Fruit fly (Drosophila melanogaster) whole organism, embryonic: ENCODE data around the gene CG5290.
A peak's percentile ranks its signal among the peaks of the same experiment; 100 is the strongest.

Experiments used
- BEAF-32 ChIP-seq: fragments of 200-800 bp; sonication (Bioruptor generic); optimal IDR thresholded peaks from 3 replicates; lab custom pipeline; 2017; ENCODE audit warnings: missing biosample characterization, missing genetic modification characterization, mild to moderate bottlenecking, moderate library complexity, missing genetic modification reagents
- Blimp-1 ChIP-seq: fragments of 200-800 bp; sonication (Bioruptor generic); optimal IDR thresholded peaks from 3 replicates; lab custom pipeline; 2018; ENCODE audit warnings: missing biosample characterization, missing genetic modification characterization, mild to moderate bottlenecking, moderate library complexity, missing genetic modification reagents
- CG10274 ChIP-seq: fragments of 200-800 bp; sonication (Bioruptor generic); optimal IDR thresholded peaks from 3 replicates; lab custom pipeline; 2017; ENCODE audit warnings: missing biosample characterization, mild to moderate bottlenecking, missing genetic modification characterization
- CG11723 ChIP-seq: fragments of 200-800 bp; sonication (Bioruptor generic); optimal IDR thresholded peaks from 2 replicates; lab custom pipeline; 2017; ENCODE audit warnings: missing biosample characterization, mild to moderate bottlenecking, missing genetic modification characterization
- CG15269 ChIP-seq: fragments of 200-800 bp; sonication (Bioruptor generic); optimal IDR thresholded peaks from 2 replicates; lab custom pipeline; 2018; ENCODE audit warnings: missing biosample characterization, mild to moderate bottlenecking, missing genetic modification characterization, moderate library complexity
- CG15479 ChIP-seq: fragments of 200-800 bp; sonication (Bioruptor generic); optimal IDR thresholded peaks from 3 replicates; lab custom pipeline; 2019; ENCODE audit warnings: missing biosample characterization, mild to moderate bottlenecking, missing genetic modification characterization, moderate library complexity
- CG31224 ChIP-seq: fragments of 200-800 bp; sonication (Bioruptor generic); IDR thresholded peaks from 2 replicates; pipeline ENCODE4 v1.3.6; 2022; ENCODE audit warnings: missing biosample characterization, missing genetic modification characterization
- CG5245 ChIP-seq: fragments of 200-800 bp; sonication (Bioruptor generic); optimal IDR thresholded peaks from 3 replicates; lab custom pipeline; 2016; ENCODE audit warnings: missing biosample characterization, missing genetic modification characterization
- CG6791 ChIP-seq: fragments of 200-800 bp; sonication (Bioruptor generic); IDR thresholded peaks from 3 replicates; pipeline ENCODE4 v1.3.6; 2022; ENCODE audit warnings: missing biosample characterization, missing genetic modification characterization; ENCODE audit not compliant: partially characterized antibody
- CG8290 ChIP-seq, 3 experiments: fragments of 200-800 bp; sonication (Bioruptor generic); optimal IDR thresholded peaks; 2 replicates each; lab custom pipeline; 2016 to 2019; ENCODE audit warnings: missing biosample characterization in 3 of 3, missing genetic modification characterization in 3 of 3, mild to moderate bottlenecking in 2 of 3, moderate library complexity in 1 of 3
- D19B ChIP-seq: fragments of 200-800 bp; sonication (Bioruptor generic); optimal IDR thresholded peaks from 2 replicates; lab custom pipeline; 2017; ENCODE audit warnings: missing biosample characterization, mild to moderate bottlenecking, missing genetic modification characterization
- Ets65A ChIP-seq: fragments of 200-800 bp; sonication (Bioruptor generic); peaks from one replicate; lab custom pipeline; 2016; ENCODE audit warnings: missing biosample characterization, missing genetic modification characterization
- HLH4C ChIP-seq: fragments of 200-800 bp; sonication (Bioruptor generic); IDR thresholded peaks from 3 replicates; pipeline ENCODE4 v1.3.6; 2022; ENCODE audit warnings: missing biosample characterization, missing genetic modification characterization; ENCODE audit not compliant: partially characterized antibody
- Hr78 ChIP-seq, 2 experiments: fragments of 200-800 bp in 1 of 2; fragments of >200 bp in 1 of 2; sonication (Bioruptor generic) in 1 of 2; optimal IDR thresholded peaks; 2 replicates each; lab custom pipeline; 2017 to 2019; ENCODE audit warnings: missing biosample characterization in 2 of 2, missing genetic modification characterization in 2 of 2, mild to moderate bottlenecking in 1 of 2, moderate library complexity in 1 of 2
- Med ChIP-seq: fragments of 200-800 bp; sonication (Bioruptor generic); peaks from one replicate; lab custom pipeline; 2016; ENCODE audit warnings: missing biosample characterization, missing genetic modification characterization, mild to moderate bottlenecking, inconsistent platforms, moderate library complexity
- Mrtf ChIP-seq: fragments of 200-800 bp; sonication (Bioruptor generic); IDR thresholded peaks from 3 replicates; pipeline ENCODE4 v1.3.6; 2022; ENCODE audit warnings: missing biosample characterization, missing genetic modification characterization
- Pdp1 ChIP-seq, 2 experiments: fragments of 200-800 bp; sonication (Bioruptor generic); optimal IDR thresholded peaks; 3 replicates each; lab custom pipeline; 2016; ENCODE audit warnings: missing biosample characterization in 2 of 2, missing genetic modification characterization in 2 of 2, mild to moderate bottlenecking in 1 of 2, moderate library complexity in 1 of 2
- Ptx1 ChIP-seq: fragments of 200-800 bp; sonication (Bioruptor generic); IDR thresholded peaks from 2 replicates; pipeline ENCODE4 v1.3.6; 2022; ENCODE audit warnings: missing biosample characterization, missing genetic modification characterization
- Rfx ChIP-seq: fragments of 200-800 bp; sonication (Bioruptor generic); IDR thresholded peaks from 2 replicates; pipeline ENCODE4 v1.3.6; 2022; ENCODE audit warnings: missing biosample characterization, missing genetic modification characterization
- Sry-β ChIP-seq: fragments of 200-800 bp; sonication (Bioruptor generic); optimal IDR thresholded peaks from 2 replicates; lab custom pipeline; 2018; ENCODE audit warnings: missing biosample characterization, mild to moderate bottlenecking, missing genetic modification characterization, moderate library complexity
- Stat92E ChIP-seq, 3 experiments: fragments of >200 bp in 2 of 3; fragments of 200-800 bp in 1 of 3; sonication (Bioruptor generic) in 1 of 3; optimal IDR thresholded peaks; 2 replicates each; lab custom pipeline; 2017 to 2019; ENCODE audit warnings: missing biosample characterization in 3 of 3, missing genetic modification characterization in 3 of 3, mild to moderate bottlenecking in 1 of 3, moderate library complexity in 1 of 3
- Xrp1 ChIP-seq: fragments of 200-800 bp; sonication (Bioruptor generic); IDR thresholded peaks from 2 replicates; pipeline ENCODE4 v1.3.6; 2022; ENCODE audit warnings: missing biosample characterization, missing genetic modification characterization
- amos ChIP-seq: fragments of 200-800 bp; sonication (Bioruptor generic); IDR thresholded peaks from 2 replicates; pipeline ENCODE4 v1.3.6; 2022; ENCODE audit warnings: missing biosample characterization, missing genetic modification characterization; ENCODE audit not compliant: partially characterized antibody
- ase ChIP-seq: fragments of 200-800 bp; sonication (Bioruptor generic); IDR thresholded peaks from 3 replicates; pipeline ENCODE4 v1.3.6; 2022; ENCODE audit warnings: missing biosample characterization, missing genetic modification characterization
- corto ChIP-seq: fragments of 200-800 bp; sonication (Bioruptor generic); optimal IDR thresholded peaks from 2 replicates; lab custom pipeline; 2016; ENCODE audit warnings: missing biosample characterization, mild to moderate bottlenecking, missing genetic modification characterization, moderate library complexity
- disco-r ChIP-seq: fragments of 200-800 bp; sonication (Bioruptor generic); optimal IDR thresholded peaks from 2 replicates; lab custom pipeline; 2016; ENCODE audit warnings: missing biosample characterization, missing genetic modification characterization
- gcm ChIP-seq: fragments of 200-800 bp; sonication (Bioruptor generic); optimal IDR thresholded peaks from 2 replicates; lab custom pipeline; 2019; ENCODE audit warnings: missing biosample characterization, mild to moderate bottlenecking, missing genetic modification characterization, moderate library complexity
- kni ChIP-seq: fragments of 200-800 bp; sonication (Bioruptor generic); optimal IDR thresholded peaks from 3 replicates; lab custom pipeline; 2017; ENCODE audit warnings: mild to moderate bottlenecking, missing biosample characterization, missing genetic modification reagents, missing genetic modification characterization
- oc ChIP-seq: fragments of 200-800 bp; sonication (Bioruptor generic); optimal IDR thresholded peaks from 2 replicates; lab custom pipeline; 2018; ENCODE audit warnings: missing biosample characterization, mild to moderate bottlenecking, missing genetic modification characterization, moderate library complexity
- phol ChIP-seq: fragments of 200-800 bp; sonication (Bioruptor generic); optimal IDR thresholded peaks from 3 replicates; lab custom pipeline; 2018; ENCODE audit warnings: missing biosample characterization, mild to moderate bottlenecking, missing genetic modification characterization, moderate library complexity
- pnt ChIP-seq: fragments of 200-800 bp; sonication (Bioruptor generic); optimal IDR thresholded peaks from 3 replicates; lab custom pipeline; 2016; ENCODE audit warnings: missing biosample characterization, missing genetic modification characterization
- pum ChIP-seq: fragments of 200-800 bp; sonication (Bioruptor generic); optimal IDR thresholded peaks from 2 replicates; lab custom pipeline; 2016; ENCODE audit warnings: missing biosample characterization, missing genetic modification characterization
- sens-2 ChIP-seq: fragments of 200-800 bp; sonication (Bioruptor generic); IDR thresholded peaks from 2 replicates; pipeline ENCODE4 v1.3.6; 2022; ENCODE audit warnings: missing biosample characterization, missing genetic modification characterization
- sob ChIP-seq: fragments of 200-800 bp; sonication (Bioruptor generic); IDR thresholded peaks from 2 replicates; pipeline ENCODE4 v1.3.6; 2022; ENCODE audit warnings: missing biosample characterization, missing genetic modification characterization
- sug ChIP-seq: fragments of 200-800 bp; optimal IDR thresholded peaks from 2 replicates; lab custom pipeline; 2019; ENCODE audit warnings: missing biosample characterization, mild to moderate bottlenecking, missing genetic modification characterization, moderate library complexity
- vnd ChIP-seq: fragments of 200-800 bp; sonication (Bioruptor generic); IDR thresholded peaks from 3 replicates; pipeline ENCODE4 v1.3.6; 2022; ENCODE audit warnings: missing biosample characterization, missing genetic modification characterization; ENCODE audit not compliant: partially characterized antibody
- vvl ChIP-seq: fragments of 200-800 bp; sonication (Bioruptor generic); IDR thresholded peaks from 2 replicates; pipeline ENCODE4 v1.3.6; 2022; ENCODE audit warnings: missing biosample characterization, missing genetic modification characterization

Gene CG5290

dm6 chr3L:17935032-17935431, 22.7 kb upstream of the CG5290 start:
- TF ChIP-seq Ets65A (peak; percentile 62), vvl (peak; percentile 20; the same call in 1 of the 2 replicates), pum (GFP tag; lab: Kevin White, UChicago) (no peak), disco-r (GFP tag; lab: Kevin White, UChicago) (no peak), kni (GFP tag; lab: Kevin White, UChicago) (peak; percentile 57), Mrtf (GFP tag; lab: Robert Waterston, UW) (0 out of 3 replicates have a peak, but pooled peaks have one; percentile 17), vnd (0 out of 3 replicates have a peak, but pooled peaks have one; percentile 36), HLH4C (GFP tag; lab: Robert Waterston, UW) (no peak), Blimp-1 (GFP tag; lab: Kevin White, UChicago) (peak; percentile 96), oc (tag; lab: Kevin White, UChicago) (peak; percentile 75)

dm6 chr3L:17933788-17934318, 21.5 kb upstream of the CG5290 start:
- TF ChIP-seq CG15479 (no peak), Pdp1 (GFP tag; optimal IDR thresholded peaks at IDR 0.05; lab: Kevin White, UChicago) (peak in 1 of 2 experiments; percentile 10), Sry-β (GFP tag; lab: Kevin White, UChicago) (no peak), Blimp-1 (GFP tag; lab: Kevin White, UChicago) (peak; percentile 49), BEAF-32 (GFP tag; lab: Kevin White, UChicago) (no peak), CG10274 (GFP tag; lab: Kevin White, UChicago) (no peak), Xrp1 (GFP tag; lab: Robert Waterston, UW) (no peak), pnt (no peak), Stat92E (GFP tag; optimal IDR thresholded peaks at IDR 0.05; lab: Kevin White, UChicago) (peak in 1 of 3 experiments; percentile 52), Med (peak; percentile 30), CG11723 (GFP tag; lab: Kevin White, UChicago) (no peak), amos (GFP tag; lab: Robert Waterston, UW) (no peak), CG6791 (GFP tag; lab: Robert Waterston, UW) (0 out of 3 replicates have a peak, but pooled peaks have one; percentile 32), corto (GFP tag; lab: Kevin White, UChicago) (no peak), phol (no peak), ase (GFP tag; lab: Robert Waterston, UW) (no peak), sug (no peak), D19B (GFP tag; lab: Kevin White, UChicago) (no peak), CG15269 (tag; lab: Kevin White, UChicago) (peak; percentile 22)

- TF ChIP-seq Hr78 (GFP tag; optimal IDR thresholded peaks at IDR 0.05; lab: Kevin White, UChicago) (peak in 1 of 2 experiments; percentile 7), CG31224 (GFP tag; lab: Robert Waterston, UW) (no peak), Ets65A (peak; percentile 42), sob (peak; percentile 33; the same call in 1 of the 2 replicates), CG8290 (GFP tag; optimal IDR thresholded peaks at IDR 0.05; lab: Kevin White, UChicago) (no peak), CG8290 (tag; optimal IDR thresholded peaks at IDR 0.05; lab: Kevin White, UChicago) (peak in 1 of 2 experiments; percentile 46), gcm (peak; percentile 69), Ptx1 (GFP tag; lab: Robert Waterston, UW) (no peak), Rfx (0 out of 2 replicates have a peak, but pooled peaks have one; percentile 25), sens-2 (GFP tag; lab: Robert Waterston, UW) (no peak), CG5245 (GFP tag; lab: Kevin White, UChicago) (no peak)
Measured at dm6 chr3L:17933065-17933464, 20.7 kb upstream of the CG5290 start.
